Worm (Caenorhabditis elegans) whole organism, L4/young adult: ENCODE measurements around the gene C50B6.3.

Source experiments
- W03F9.2 ChIP-seq: fragments of 150-350 bp; optimal IDR thresholded peaks from 2 replicates; lab custom pipeline; 2014; ENCODE audit warnings: missing biosample characterization, missing genetic modification characterization
- dao-5 ChIP-seq: sonication (generic microtip); optimal IDR thresholded peaks from 2 replicates; lab custom pipeline; 2016; ENCODE audit warnings: missing genotype, missing genetic modification characterization, moderate library complexity, missing compliant biosample characterization
- him-1 ChIP-seq: sonication (generic microtip); optimal IDR thresholded peaks from 2 replicates; lab custom pipeline; 2016; ENCODE audit warnings: missing genotype, missing genetic modification reagents, missing genetic modification characterization, missing compliant biosample characterization

- TF ChIP-seq him-1 (tag; lab: Kevin White, UChicago): no peak
- TF ChIP-seq dao-5 (tag; lab: Kevin White, UChicago): no peak
- TF ChIP-seq W03F9.2: no peak
These were observed 50.9 kb downstream of the C50B6.3 start for ce11 chrV:13364227-13364626.
